Fruit fly (Drosophila melanogaster) whole organism, embryonic: ENCODE data around the gene CG6569.

ENCODE experiments used
- Antp ChIP-seq: fragments of 200-800 bp; sonication (Bioruptor generic); optimal IDR thresholded peaks from 3 replicates; lab custom pipeline; 2016; ENCODE audit warnings: missing biosample characterization, missing genetic modification characterization
- CG10366 ChIP-seq: fragments of 200-800 bp; sonication (Bioruptor generic); IDR thresholded peaks from 2 replicates; pipeline ENCODE4 v1.3.6; 2022; ENCODE audit warnings: missing biosample characterization, missing genetic modification characterization
- CG10462 ChIP-seq: fragments of 200-800 bp; sonication (Bioruptor generic); optimal IDR thresholded peaks from 2 replicates; lab custom pipeline; 2016; ENCODE audit warnings: missing biosample characterization, missing genetic modification characterization
- CG11504 ChIP-seq: fragments of 200-800 bp; sonication (Bioruptor generic); optimal IDR thresholded peaks from 3 replicates; lab custom pipeline; 2019; ENCODE audit warnings: missing biosample characterization, mild to moderate bottlenecking, missing genetic modification characterization, moderate library complexity
- CG12219 ChIP-seq: fragments of 200-800 bp; sonication (Bioruptor generic); optimal IDR thresholded peaks from 3 replicates; lab custom pipeline; 2018; ENCODE audit warnings: missing biosample characterization, mild to moderate bottlenecking, missing genetic modification characterization
- CG13287 ChIP-seq: fragments of 200-800 bp; sonication (Bioruptor generic); IDR thresholded peaks from 2 replicates; pipeline ENCODE4 v1.3.6; 2022; ENCODE audit warnings: missing biosample characterization, missing genetic modification characterization; ENCODE audit not compliant: partially characterized antibody
- CG15696 ChIP-seq: fragments of 200-800 bp; sonication (Bioruptor generic); optimal IDR thresholded peaks from 2 replicates; lab custom pipeline; 2019; ENCODE audit warnings: missing biosample characterization, mild to moderate bottlenecking, missing genetic modification characterization, moderate library complexity
- CG17385 ChIP-seq: fragments of 200-800 bp; sonication (Bioruptor generic); optimal IDR thresholded peaks from 3 replicates; lab custom pipeline; 2018; ENCODE audit warnings: missing biosample characterization, mild to moderate bottlenecking, missing genetic modification characterization
- CG2199 ChIP-seq: fragments of 200-800 bp; sonication (Bioruptor generic); IDR thresholded peaks from 3 replicates; pipeline ENCODE4 v1.3.6; 2022; ENCODE audit warnings: missing biosample characterization, missing genetic modification characterization
- CG2712 ChIP-seq: fragments of 200-800 bp; optimal IDR thresholded peaks from 3 replicates; lab custom pipeline; 2019; ENCODE audit warnings: missing biosample characterization, mild to moderate bottlenecking, missing genetic modification characterization, moderate library complexity
- CG5245 ChIP-seq: fragments of 200-800 bp; sonication (Bioruptor generic); optimal IDR thresholded peaks from 3 replicates; lab custom pipeline; 2016; ENCODE audit warnings: missing biosample characterization, missing genetic modification characterization
- CG6683 ChIP-seq: fragments of 200-800 bp; sonication (Bioruptor generic); optimal IDR thresholded peaks from 2 replicates; lab custom pipeline; 2017; ENCODE audit warnings: missing biosample characterization, mild to moderate bottlenecking, missing genetic modification characterization, missing genetic modification reagents
- CG7556 ChIP-seq: fragments of 200-800 bp; sonication (Bioruptor generic); optimal IDR thresholded peaks from 2 replicates; lab custom pipeline; 2017; ENCODE audit warnings: missing biosample characterization, mild to moderate bottlenecking, missing genetic modification characterization
- CG8359 ChIP-seq: fragments of 200-800 bp; sonication (Bioruptor generic); optimal IDR thresholded peaks from 2 replicates; lab custom pipeline; 2017; ENCODE audit warnings: missing biosample characterization, mild to moderate bottlenecking, missing genetic modification characterization, borderline replicate concordance
- CoRest ChIP-seq: fragments of 200-800 bp; sonication (Bioruptor generic); optimal IDR thresholded peaks from 3 replicates; lab custom pipeline; 2018; ENCODE audit warnings: missing biosample characterization, mild to moderate bottlenecking, missing genetic modification characterization, moderate library complexity
- D19A ChIP-seq: fragments of 200-800 bp; optimal IDR thresholded peaks from 3 replicates; lab custom pipeline; 2019; ENCODE audit warnings: missing biosample characterization, mild to moderate bottlenecking, missing genetic modification characterization, moderate library complexity
- E2f1 ChIP-seq: fragments of 200-800 bp; sonication (Bioruptor generic); IDR thresholded peaks from 2 replicates; pipeline ENCODE4 v1.3.6; 2022; ENCODE audit warnings: missing biosample characterization, missing genetic modification characterization
- Fer1 ChIP-seq: fragments of 200-800 bp; sonication (Bioruptor generic); optimal IDR thresholded peaks from 2 replicates; lab custom pipeline; 2017; ENCODE audit warnings: missing biosample characterization, mild to moderate bottlenecking, missing genetic modification characterization
- Fer3 ChIP-seq: fragments of 200-800 bp; sonication (Bioruptor generic); optimal IDR thresholded peaks from 2 replicates; lab custom pipeline; 2018; ENCODE audit warnings: missing biosample characterization, mild to moderate bottlenecking, missing genetic modification characterization, moderate library complexity
- H15 ChIP-seq: fragments of 200-800 bp; sonication (Bioruptor generic); IDR thresholded peaks from 3 replicates; pipeline ENCODE4 v1.3.6; 2022; ENCODE audit warnings: missing biosample characterization, missing genetic modification characterization
- Lpt ChIP-seq: fragments of >200 bp; optimal IDR thresholded peaks from 2 replicates; lab custom pipeline; 2018; ENCODE audit warnings: missing biosample characterization, missing genetic modification characterization
- MTF-1 ChIP-seq: fragments of 200-800 bp; sonication (Bioruptor generic); optimal IDR thresholded peaks from 2 replicates; lab custom pipeline; 2018; ENCODE audit warnings: missing biosample characterization, mild to moderate bottlenecking, missing genetic modification characterization, borderline replicate concordance
- Max ChIP-seq: fragments of 200-800 bp; sonication (Bioruptor generic); optimal IDR thresholded peaks from 2 replicates; lab custom pipeline; 2016; ENCODE audit warnings: missing biosample characterization, mild to moderate bottlenecking, missing genetic modification characterization
- Spps ChIP-seq: fragments of 200-800 bp; sonication (Bioruptor generic); optimal IDR thresholded peaks from 2 replicates; lab custom pipeline; 2018; ENCODE audit warnings: missing biosample characterization, mild to moderate bottlenecking, missing genetic modification characterization
- Sry-δ ChIP-seq: fragments of 200-800 bp; sonication (Bioruptor generic); optimal IDR thresholded peaks from 2 replicates; lab custom pipeline; 2016; ENCODE audit warnings: missing biosample characterization, missing genetic modification characterization
- Stat92E ChIP-seq, 3 experiments: fragments of >200 bp in 2 of 3; fragments of 200-800 bp in 1 of 3; sonication (Bioruptor generic) in 1 of 3; optimal IDR thresholded peaks; 2 replicates each; lab custom pipeline; 2017 to 2019; ENCODE audit warnings: missing biosample characterization in 3 of 3, missing genetic modification characterization in 3 of 3, mild to moderate bottlenecking in 1 of 3, moderate library complexity in 1 of 3
- Vsx1 ChIP-seq: fragments of 200-800 bp; sonication (Bioruptor generic); optimal IDR thresholded peaks from 2 replicates; lab custom pipeline; 2017; ENCODE audit warnings: missing biosample characterization, mild to moderate bottlenecking, missing genetic modification characterization, missing genetic modification reagents
- ara ChIP-seq: fragments of 200-800 bp; sonication (Bioruptor generic); IDR thresholded peaks from 2 replicates; pipeline ENCODE4 v1.3.6; 2022; ENCODE audit warnings: missing biosample characterization, missing genetic modification characterization
- btn ChIP-seq: fragments of 200-800 bp; sonication (Bioruptor generic); optimal IDR thresholded peaks from 2 replicates; lab custom pipeline; 2016; ENCODE audit warnings: missing biosample characterization, missing genetic modification characterization
- chn ChIP-seq: fragments of 200-800 bp; sonication (Bioruptor generic); optimal IDR thresholded peaks from 2 replicates; lab custom pipeline; 2016; ENCODE audit warnings: missing biosample characterization, missing genetic modification characterization
- danr ChIP-seq: fragments of 200-800 bp; sonication (Bioruptor generic); IDR thresholded peaks from 2 replicates; pipeline ENCODE4 v1.3.6; 2022; ENCODE audit warnings: missing biosample characterization, missing genetic modification characterization
- dmrt99B ChIP-seq: fragments of 200-800 bp; sonication (Bioruptor generic); optimal IDR thresholded peaks from 2 replicates; lab custom pipeline; 2018; ENCODE audit warnings: missing biosample characterization, mild to moderate bottlenecking, missing genetic modification characterization, moderate library complexity
- exex ChIP-seq: fragments of 200-800 bp; sonication (Bioruptor generic); optimal IDR thresholded peaks from 4 replicates; lab custom pipeline; 2018; ENCODE audit warnings: missing biosample characterization, mild to moderate bottlenecking, missing genetic modification characterization, moderate library complexity
- gcm2 ChIP-seq: fragments of 200-800 bp; sonication (Bioruptor generic); optimal IDR thresholded peaks from 2 replicates; lab custom pipeline; 2016; ENCODE audit warnings: missing biosample characterization, missing genetic modification characterization
- gem ChIP-seq: fragments of 200-800 bp; sonication (Bioruptor generic); optimal IDR thresholded peaks from 2 replicates; lab custom pipeline; 2019; ENCODE audit warnings: missing biosample characterization, mild to moderate bottlenecking, missing genetic modification characterization, moderate library complexity
- her ChIP-seq: fragments of 200-800 bp; sonication (Bioruptor generic); optimal IDR thresholded peaks from 2 replicates; lab custom pipeline; 2016; ENCODE audit warnings: missing biosample characterization, missing genetic modification characterization
- jing ChIP-seq: fragments of 200-800 bp; sonication (Bioruptor generic); optimal IDR thresholded peaks from 2 replicates; lab custom pipeline; 2018; ENCODE audit warnings: missing biosample characterization, mild to moderate bottlenecking, missing genetic modification characterization
- jumu ChIP-seq: fragments of 200-800 bp; sonication (Bioruptor generic); optimal IDR thresholded peaks from 3 replicates; lab custom pipeline; 2016; ENCODE audit warnings: missing biosample characterization, missing genetic modification characterization
- lab ChIP-seq: fragments of 200-800 bp; sonication (Bioruptor generic); optimal IDR thresholded peaks from 3 replicates; lab custom pipeline; 2017; ENCODE audit warnings: missing biosample characterization, missing genetic modification characterization, mild to moderate bottlenecking, moderate library complexity, missing genetic modification reagents
- nau ChIP-seq: fragments of 200-800 bp; sonication (Bioruptor generic); optimal IDR thresholded peaks from 3 replicates; lab custom pipeline; 2017; ENCODE audit warnings: missing biosample characterization, mild to moderate bottlenecking, missing genetic modification characterization, missing genetic modification reagents
- peb ChIP-seq: fragments of 200-800 bp; sonication (Bioruptor generic); IDR thresholded peaks from 2 replicates; pipeline ENCODE4 v1.3.6; 2022; ENCODE audit warnings: missing biosample characterization, missing genetic modification characterization
- pfk ChIP-seq: fragments of 200-800 bp; sonication (Bioruptor generic); optimal IDR thresholded peaks from 2 replicates; lab custom pipeline; 2018; ENCODE audit warnings: missing biosample characterization, mild to moderate bottlenecking, missing genetic modification characterization, moderate library complexity
- prd ChIP-seq, 3 experiments: fragments of >200 bp in 2 of 3; fragments of 200-800 bp in 1 of 3; sonication (Bioruptor generic) in 1 of 3; optimal IDR thresholded peaks in 2 of 3; IDR thresholded peaks in 1 of 3; 2 replicates in 2 of 3; 3 replicates in 1 of 3; pipeline versions ENCODE4 v1.3.6 to Lab custom; 2017 to 2022; ENCODE audit warnings: missing biosample characterization in 1 of 3, missing genetic modification characterization in 1 of 3
- pros ChIP-seq: fragments of 200-800 bp; sonication (Bioruptor generic); optimal IDR thresholded peaks from 3 replicates; lab custom pipeline; 2019; ENCODE audit warnings: missing biosample characterization, mild to moderate bottlenecking, missing genetic modification characterization, moderate library complexity
- slou ChIP-seq: fragments of 200-800 bp; sonication (Bioruptor generic); optimal IDR thresholded peaks from 3 replicates; lab custom pipeline; 2016; ENCODE audit warnings: missing biosample characterization, missing genetic modification characterization
- stwl ChIP-seq: fragments of 200-800 bp; sonication (Bioruptor generic); optimal IDR thresholded peaks from 3 replicates; lab custom pipeline; 2018; ENCODE audit warnings: missing biosample characterization, mild to moderate bottlenecking, missing genetic modification characterization, moderate library complexity
- unpg ChIP-seq: fragments of 200-800 bp; sonication (Bioruptor generic); optimal IDR thresholded peaks from 3 replicates; lab custom pipeline; 2018; ENCODE audit warnings: missing biosample characterization, mild to moderate bottlenecking, missing genetic modification characterization, moderate library complexity
- zf30C ChIP-seq: fragments of 200-800 bp; sonication (Bioruptor generic); optimal IDR thresholded peaks from 3 replicates; lab custom pipeline; 2018; ENCODE audit warnings: missing biosample characterization, mild to moderate bottlenecking, missing genetic modification characterization

The CG6569 gene

DNA sequence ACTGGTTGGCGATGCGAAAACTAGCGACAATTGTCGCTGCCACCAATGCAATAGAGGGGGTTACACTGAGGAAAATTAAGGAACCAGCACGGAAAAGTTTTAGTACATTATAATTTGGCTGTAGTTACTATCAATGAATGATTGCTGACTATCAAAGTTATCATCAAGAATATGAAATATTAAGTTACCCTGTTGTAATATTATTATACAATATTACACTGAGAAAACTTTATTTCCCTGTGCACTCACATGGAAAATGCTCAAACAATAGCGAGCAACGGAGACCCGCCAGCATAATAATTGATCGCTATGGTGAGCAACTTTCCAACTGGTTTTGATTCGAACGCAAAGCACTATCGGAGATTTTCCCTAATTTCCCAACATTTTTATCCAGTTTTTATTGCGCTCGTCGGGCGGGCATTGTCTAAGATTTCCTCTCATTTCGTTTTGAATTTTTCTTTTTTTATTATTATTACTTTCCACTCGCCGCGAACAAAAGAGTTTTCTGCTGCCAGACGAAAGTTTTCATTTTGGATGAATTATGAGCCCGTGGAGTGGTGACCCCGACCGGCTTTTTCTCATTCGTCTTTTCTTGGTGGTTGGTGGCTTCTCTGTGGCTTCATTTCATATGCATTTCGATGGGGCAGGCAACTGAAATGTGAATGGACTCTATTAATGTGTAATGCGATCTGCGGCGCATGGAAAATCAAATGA lies 5.4 kb downstream of the CG6569 start (continued):
- TF ChIP-seq nau (GFP tag; lab: Kevin White, UChicago) (peak; percentile 56), Lpt (no peak), E2f1 (GFP tag; lab: Robert Waterston, UW) (peak; percentile 54), CG10366 (GFP tag; lab: Robert Waterston, UW) (peak; percentile 76), lab (GFP tag; lab: Kevin White, UChicago) (peak; percentile 46), unpg (GFP tag; lab: Kevin White, UChicago) (peak; percentile 95), stwl (tag; lab: Kevin White, UChicago) (no peak), gem (tag; lab: Kevin White, UChicago) (peak; percentile 95), jumu (GFP tag; lab: Kevin White, UChicago) (peak; percentile 38), H15 (peak; percentile 76), CG7556 (GFP tag; lab: Kevin White, UChicago) (peak; percentile 90), pfk (GFP tag; lab: Kevin White, UChicago) (no peak), Sry-δ (GFP tag; lab: Kevin White, UChicago) (no peak), Stat92E (GFP tag; optimal IDR thresholded peaks at IDR 0.05; lab: Kevin White, UChicago) (peak in 1 of 3 experiments; percentile 0), CG5245 (GFP tag; lab: Kevin White, UChicago) (peak; percentile 61), her (GFP tag; lab: Kevin White, UChicago) (peak; percentile 41), CG8359 (GFP tag; lab: Kevin White, UChicago) (peak; percentile 51), CG11504 (tag; lab: Kevin White, UChicago) (peak; percentile 81), chn (peak; percentile 68), Fer3 (tag; lab: Kevin White, UChicago) (peak; percentile 25), gcm2 (GFP tag; lab: Kevin White, UChicago) (no peak), exex (tag; lab: Kevin White, UChicago) (no peak), CG13287 (GFP tag; lab: Robert Waterston, UW) (no peak), peb (GFP tag; lab: Robert Waterston, UW) (peak; percentile 67), jing (peak; percentile 70), Vsx1 (peak; percentile 38), Spps (tag; lab: Kevin White, UChicago) (peak; percentile 56), CoRest (peak; percentile 88), zf30C (GFP tag; lab: Kevin White, UChicago) (peak; percentile 78), CG6683 (GFP tag; lab: Kevin White, UChicago) (peak; percentile 7), btn (GFP tag; lab: Kevin White, UChicago) (peak; percentile 5), CG10462 (peak; percentile 67), CG2712 (tag; lab: Kevin White, UChicago) (peak; percentile 92), CG2199 (GFP tag; lab: Robert Waterston, UW) (peak; percentile 47; the same call in 2 of the 3 replicates), slou (GFP tag; lab: Kevin White, UChicago) (no peak), danr (GFP tag; lab: Robert Waterston, UW) (peak; percentile 56), CG12219 (peak; percentile 85), MTF-1 (GFP tag; lab: Kevin White, UChicago) (peak; percentile 23), Fer1 (GFP tag; lab: Kevin White, UChicago) (peak; percentile 31), dmrt99B (tag; lab: Kevin White, UChicago) (peak; percentile 87), pros (peak; percentile 57), ara (GFP tag; lab: Robert Waterston, UW) (peak; percentile 90), prd (optimal IDR thresholded peaks at IDR 0.05; lab: Kevin White, UChicago) (no peak), prd (GFP tag; IDR thresholded peaks at IDR 0.05; lab: Robert Waterston, UW) (peak; percentile 77), Antp (GFP tag; lab: Kevin White, UChicago) (peak; percentile 63), D19A (tag; lab: Kevin White, UChicago) (peak; percentile 68), CG15696 (no peak), Max (GFP tag; lab: Kevin White, UChicago) (peak; percentile 39), CG17385 (GFP tag; lab: Kevin White, UChicago) (peak; percentile 77)
